Worm (Caenorhabditis elegans): ENCODE measurements around the gene rpb-9.

The rpb-9 gene

ce11 chrV:8022040-8022439 lies 9.9 kb upstream of the rpb-9 start, which contains the start of gene ech-3:
Gene ech-3, plus strand, starts transcription at chrV:8022217.
- TF ChIP-seq dve-1 (tag; optimal IDR thresholded peaks at IDR 0.05; ENCODE audit: insufficient read depth) (peak; percentile 33), ztf-7 (tag; optimal IDR thresholded peaks at IDR 0.05) (no peak), ama-1 (optimal IDR thresholded peaks at IDR 0.05) (no peak), mdl-1 (tag; optimal IDR thresholded peaks at IDR 0.05) (no peak), pqm-1 (tag; optimal IDR thresholded peaks at IDR 0.05) (peak; percentile 25), tag-97 (GFP tag; IDR thresholded peaks at IDR 0.05) (no peak), dmd-8 (GFP tag; IDR thresholded peaks at IDR 0.05) (no peak), nhr-28 (tag; optimal IDR thresholded peaks at IDR 0.05) (peak; percentile 14), dmd-6 (GFP tag; IDR thresholded peaks at IDR 0.05) (peak; percentile 15; the same call in 1 of the 2 replicates), daf-16 (GFP tag; optimal IDR thresholded peaks at IDR 0.05) (no peak), daf-16 (tag; optimal IDR thresholded peaks at IDR 0.05) (peak; percentile 59), lsy-2 (tag; optimal IDR thresholded peaks at IDR 0.05) (no peak)

ce11 chrV:8019783-8020182 lies 7.6 kb upstream of the rpb-9 start:
- TF ChIP-seq Y105C5A.15 (GFP tag; IDR thresholded peaks at IDR 0.05) (no peak), ceh-20 (GFP tag; IDR thresholded peaks at IDR 0.05) (no peak), zag-1 (tag; optimal IDR thresholded peaks at IDR 0.05) (no peak), nhr-77 (tag; optimal IDR thresholded peaks at IDR 0.05) (no peak), lin-13 (GFP tag; optimal IDR thresholded peaks at IDR 0.05) (no peak), arid-1 (GFP tag; conservative IDR thresholded peaks at IDR 0.05) (no peak), daf-16 (GFP tag; optimal IDR thresholded peaks at IDR 0.05) (no peak), daf-16 (tag; optimal IDR thresholded peaks at IDR 0.05) (peak; percentile 20), Y5F2A.4 (GFP tag; optimal IDR thresholded peaks at IDR 0.05) (no peak), dve-1 (tag; optimal IDR thresholded peaks at IDR 0.05; ENCODE audit: insufficient read depth) (peak; percentile 1), ceh-28 (tag; optimal IDR thresholded peaks at IDR 0.05) (no peak), aly-2 (tag; optimal IDR thresholded peaks at IDR 0.05) (no peak), nhr-28 (tag; optimal IDR thresholded peaks at IDR 0.05) (peak; percentile 45), snpc-4 (tag; optimal IDR thresholded peaks at IDR 0.05) (no peak), pha-4 (GFP tag; IDR thresholded peaks at IDR 0.05) (no peak), pha-4 (tag; optimal IDR thresholded peaks at IDR 0.05) (no peak), nhr-42 (GFP tag; IDR thresholded peaks at IDR 0.05) (no peak), ztf-7 (tag; optimal IDR thresholded peaks at IDR 0.05) (no peak), snpc-1.2 (GFP tag; IDR thresholded peaks at IDR 0.05) (no peak), mep-1 (tag; optimal IDR thresholded peaks at IDR 0.05) (no peak), dmd-6 (GFP tag; IDR thresholded peaks at IDR 0.05) (peak; percentile 32; the same call in 1 of the 2 replicates), tag-97 (GFP tag; IDR thresholded peaks at IDR 0.05) (no peak), saeg-2 (GFP tag; IDR thresholded peaks at IDR 0.05) (no peak), nhr-6 (tag; optimal IDR thresholded peaks at IDR 0.05) (no peak), ama-1 (optimal IDR thresholded peaks at IDR 0.05) (no peak), T26A8.4 (GFP tag; IDR thresholded peaks at IDR 0.05) (no peak), dmd-8 (GFP tag; IDR thresholded peaks at IDR 0.05) (no peak), dpl-1 (GFP tag; optimal IDR thresholded peaks at IDR 0.05) (no peak), nhr-48 (tag; optimal IDR thresholded peaks at IDR 0.05) (no peak)

ce11 chrV:8018919-8019318 lies 6.8 kb upstream of the rpb-9 start:
- peak; percentile 16 for TF ChIP-seq mes-2 (tag; optimal IDR thresholded peaks at IDR 0.05; ENCODE audit: poor library complexity, severe bottlenecking)
- TF ChIP-seq dmd-6 (GFP tag; IDR thresholded peaks at IDR 0.05) = peak; percentile 54
- peak; percentile 36 for TF ChIP-seq dve-1 (tag; optimal IDR thresholded peaks at IDR 0.05; ENCODE audit: insufficient read depth)
- TF ChIP-seq daf-16 (GFP tag; optimal IDR thresholded peaks at IDR 0.05) = no peak
- peak; percentile 5 for TF ChIP-seq daf-16 (tag; optimal IDR thresholded peaks at IDR 0.05)
- peak; percentile 40 for TF ChIP-seq nhr-28 (tag; optimal IDR thresholded peaks at IDR 0.05)
- no peak for TF ChIP-seq lin-15B (tag; optimal IDR thresholded peaks at IDR 0.05)
- TF ChIP-seq mxl-3 (GFP tag; optimal IDR thresholded peaks at IDR 0.05) = peak; percentile 10
- 0 out of 2 replicates have a peak, but pooled peaks have one; percentile 34 for TF ChIP-seq php-3 (GFP tag; IDR thresholded peaks at IDR 0.05)
- TF ChIP-seq hlh-11 (tag; optimal IDR thresholded peaks at IDR 0.05) = peak; percentile 17
- TF ChIP-seq pqm-1 (tag; optimal IDR thresholded peaks at IDR 0.05) = peak; percentile 37
- TF ChIP-seq fkh-10 (GFP tag; optimal IDR thresholded peaks at IDR 0.05) = no peak

All from whole organism, L4 larva.